Fruit fly (Drosophila melanogaster): ENCODE results near the gene Apl.
A peak's percentile ranks its signal among the peaks of the same experiment; 100 is the strongest.

Gene Apl

DNA sequence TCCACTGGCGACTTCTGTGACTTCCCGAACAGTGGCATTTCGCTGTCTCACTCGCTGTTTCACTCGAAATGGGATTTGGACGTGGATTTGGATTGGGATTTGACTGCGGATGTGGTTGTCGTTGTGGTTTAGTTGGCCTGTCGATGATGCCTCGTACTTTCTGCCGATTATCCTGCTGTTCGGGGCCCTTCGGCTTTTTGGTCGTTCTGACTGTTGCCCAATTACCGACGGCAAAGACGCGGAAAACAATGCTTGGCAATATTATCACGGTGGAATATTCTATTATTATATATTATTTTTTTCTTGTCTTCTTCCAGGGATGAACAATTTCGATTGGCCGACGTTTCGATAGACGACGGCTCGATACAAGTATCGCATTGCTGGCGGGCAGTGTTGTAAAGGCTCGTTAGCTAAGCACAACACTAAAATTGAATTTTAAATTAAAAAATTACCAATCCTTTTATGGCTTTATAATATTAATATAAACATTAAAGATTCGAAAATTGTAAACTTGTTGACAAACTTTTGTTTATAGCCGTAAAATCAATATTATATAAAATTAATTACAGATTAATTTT, 20.2 kb downstream of the Apl start, which contains the start of gene Mo25:
TSS of gene Mo25 (minus strand) at position 341 of the 578 bp plus-strand sequence.
- peak; percentile 65 for TF ChIP-seq CG2712 (tag; optimal IDR thresholded peaks at IDR 0.05)
- peak; percentile 34 for TF ChIP-seq D19A (tag; optimal IDR thresholded peaks at IDR 0.05)
- peak; percentile 74; the same call in 2 of the 3 replicates for TF ChIP-seq Dbx (GFP tag; IDR thresholded peaks at IDR 0.05)
- no peak for TF ChIP-seq Drgx (GFP tag; IDR thresholded peaks at IDR 0.05)
- peak; percentile 82 for TF ChIP-seq sqz (GFP tag; optimal IDR thresholded peaks at IDR 0.05)
- peak; percentile 81 for TF ChIP-seq unc-4 (GFP tag; IDR thresholded peaks at IDR 0.05; ENCODE audit: partially characterized antibody)
- peak; percentile 89 for TF ChIP-seq YL-1 (GFP tag; optimal IDR thresholded peaks at IDR 0.05)
- peak; percentile 26; the same call in 1 of the 2 replicates for TF ChIP-seq CG6272 (GFP tag; IDR thresholded peaks at IDR 0.05)
- peak; percentile 20 for TF ChIP-seq CG18764 (GFP tag; optimal IDR thresholded peaks at IDR 0.05)
- TF ChIP-seq Pdp1 (GFP tag; optimal IDR thresholded peaks at IDR 0.05), result peak in 1 of 2 experiments; percentile 41
- TF ChIP-seq otp (GFP tag; IDR thresholded peaks at IDR 0.05), result 0 out of 3 replicates have a peak, but pooled peaks have one; percentile 33
- peak; percentile 5 for TF ChIP-seq gcm (GFP tag; optimal IDR thresholded peaks at IDR 0.05)
- peak in 1 of 2 experiments; percentile 13 for TF ChIP-seq insv (GFP tag; optimal IDR thresholded peaks at IDR 0.05)
- TF ChIP-seq Max (GFP tag; optimal IDR thresholded peaks at IDR 0.05), result peak; percentile 38
- TF ChIP-seq Scr (GFP tag; IDR thresholded peaks at IDR 0.05; ENCODE audit: partially characterized antibody), result peak; percentile 72
- TF ChIP-seq gsb-n (tag; optimal IDR thresholded peaks at IDR 0.05), result no peak
- TF ChIP-seq caup (GFP tag; optimal IDR thresholded peaks at IDR 0.05; ENCODE audit: severe bottlenecking), result peak; percentile 43
- peak; percentile 33 for TF ChIP-seq Chrac-16 (GFP tag; optimal IDR thresholded peaks at IDR 0.05)
- TF ChIP-seq ap (GFP tag; IDR thresholded peaks at IDR 0.05), result 0 out of 2 replicates have a peak, but pooled peaks have one; percentile 2
- TF ChIP-seq CG12155 (GFP tag; optimal IDR thresholded peaks at IDR 0.05), result peak; percentile 46
- no peak for TF ChIP-seq Six4 (GFP tag; optimal IDR thresholded peaks at IDR 0.05)
- peak; percentile 43 for TF ChIP-seq Dek (tag; optimal IDR thresholded peaks at IDR 0.05)
- TF ChIP-seq CG17361 (GFP tag; IDR thresholded peaks at IDR 0.05), result peak; percentile 50; the same call in 2 of the 3 replicates
- peak; percentile 17 for TF ChIP-seq CG6254 (GFP tag; optimal IDR thresholded peaks at IDR 0.05)
- TF ChIP-seq CG7839 (tag; optimal IDR thresholded peaks at IDR 0.05), result peak; percentile 51
- peak; percentile 29 for TF ChIP-seq CG13424 (tag; optimal IDR thresholded peaks at IDR 0.05)
- TF ChIP-seq lab (GFP tag; optimal IDR thresholded peaks at IDR 0.05), result no peak
- TF ChIP-seq kah (GFP tag; optimal IDR thresholded peaks at IDR 0.05), result no peak
- peak; percentile 79 for TF ChIP-seq hbn (GFP tag; IDR thresholded peaks at IDR 0.05; ENCODE audit: partially characterized antibody)
- peak; percentile 76 for TF ChIP-seq CG6791 (GFP tag; IDR thresholded peaks at IDR 0.05; ENCODE audit: partially characterized antibody)
- no peak for TF ChIP-seq HmgD (GFP tag; optimal IDR thresholded peaks at IDR 0.05)
- TF ChIP-seq CG13894 (tag; optimal IDR thresholded peaks at IDR 0.05), result peak; percentile 40
- no peak for TF ChIP-seq CG4730 (GFP tag; IDR thresholded peaks at IDR 0.05)
- peak; percentile 57; the same call in 2 of the 3 replicates for TF ChIP-seq zen2 (GFP tag; IDR thresholded peaks at IDR 0.05; ENCODE audit: partially characterized antibody)
- peak; percentile 35 for TF ChIP-seq PHDP (tag; optimal IDR thresholded peaks at IDR 0.05)
- TF ChIP-seq CG1647 (GFP tag; optimal IDR thresholded peaks at IDR 0.05), result peak; percentile 12
- TF ChIP-seq CG17802 (tag; optimal IDR thresholded peaks at IDR 0.05), result no peak
- TF ChIP-seq CG14710 (tag; optimal IDR thresholded peaks at IDR 0.05), result peak; percentile 71
- TF ChIP-seq Asciz (GFP tag; optimal IDR thresholded peaks at IDR 0.05), result peak; percentile 33
- TF ChIP-seq inv (GFP tag; IDR thresholded peaks at IDR 0.05; ENCODE audit: partially characterized antibody), result peak; percentile 60
- TF ChIP-seq CG17385 (GFP tag; optimal IDR thresholded peaks at IDR 0.05), result peak; percentile 44
- no peak for TF ChIP-seq toy (GFP tag; IDR thresholded peaks at IDR 0.05)
- TF ChIP-seq vfl (GFP tag; optimal IDR thresholded peaks at IDR 0.05), result peak; percentile 32
- peak; percentile 15 for TF ChIP-seq Blimp-1 (GFP tag; optimal IDR thresholded peaks at IDR 0.05)
- TF ChIP-seq CG9932 (GFP tag; IDR thresholded peaks at IDR 0.05), result peak; percentile 77
- TF ChIP-seq ab (GFP tag; optimal IDR thresholded peaks at IDR 0.05), result no peak
- peak; percentile 53; the same call in 1 of the 2 replicates for TF ChIP-seq Xrp1 (GFP tag; IDR thresholded peaks at IDR 0.05)
- peak; percentile 81 for TF ChIP-seq Opbp (GFP tag; IDR thresholded peaks at IDR 0.05; ENCODE audit: partially characterized antibody)

Measured in whole organism, embryonic.